Worm (Caenorhabditis elegans) whole organism, young adult: ENCODE data around the gene T19C4.1.
A peak's percentile ranks its signal among the peaks of the same experiment; 100 is the strongest.
"Not testable (repeated sequence)": the region's sequence is repeated elsewhere in the genome, so short reads cannot be mapped to it uniquely, and the experiment has no call there.

Source experiments
- B0261.1 ChIP-seq: sonication (generic microtip); optimal IDR thresholded peaks from 2 replicates; lab custom pipeline; 2016; ENCODE audit warnings: mild to moderate bottlenecking, missing genetic modification characterization, moderate library complexity, missing compliant biosample characterization
- F57A8.1 ChIP-seq: fragments of 200-800 bp; sonication (Bioruptor generic); optimal IDR thresholded peaks from 2 replicates; lab custom pipeline; 2018; ENCODE audit warnings: mild to moderate bottlenecking, missing genetic modification characterization, moderate library complexity, missing compliant biosample characterization
- atf-7 ChIP-seq: sonication (generic microtip); optimal IDR thresholded peaks from 2 replicates; lab custom pipeline; 2017; ENCODE audit warnings: mild to moderate bottlenecking, missing genetic modification characterization, missing compliant biosample characterization
- ceh-100 ChIP-seq: fragments of 200-800 bp; sonication (Bioruptor generic); IDR thresholded peaks from 2 replicates; pipeline ENCODE4 v1.3.6; 2022; ENCODE audit warnings: missing genetic modification reagents, missing genetic modification characterization, missing compliant biosample characterization
- madf-6 ChIP-seq: fragments of 200-800 bp; sonication (Bioruptor generic); IDR thresholded peaks from 2 replicates; pipeline ENCODE4 v1.3.6; 2022; ENCODE audit warnings: missing genetic modification reagents, missing genetic modification characterization, missing compliant biosample characterization
- mes-4 ChIP-seq: sonication (generic microtip); optimal IDR thresholded peaks from 2 replicates; lab custom pipeline; 2016; ENCODE audit warnings: missing genotype, missing genetic modification characterization, missing compliant biosample characterization
- nfya-1 ChIP-seq: sonication (generic microtip); optimal IDR thresholded peaks from 2 replicates; lab custom pipeline; 2017; ENCODE audit warnings: antibody characterized with exemption, missing compliant biosample characterization, missing genetic modification characterization, borderline replicate concordance; ENCODE audit not compliant: insufficient read depth
- sptf-2 ChIP-seq: fragments of 200-800 bp; sonication (Bioruptor generic); optimal IDR thresholded peaks from 2 replicates; lab custom pipeline; 2018; ENCODE audit warnings: mild to moderate bottlenecking, missing genetic modification characterization, missing compliant biosample characterization

DNA sequence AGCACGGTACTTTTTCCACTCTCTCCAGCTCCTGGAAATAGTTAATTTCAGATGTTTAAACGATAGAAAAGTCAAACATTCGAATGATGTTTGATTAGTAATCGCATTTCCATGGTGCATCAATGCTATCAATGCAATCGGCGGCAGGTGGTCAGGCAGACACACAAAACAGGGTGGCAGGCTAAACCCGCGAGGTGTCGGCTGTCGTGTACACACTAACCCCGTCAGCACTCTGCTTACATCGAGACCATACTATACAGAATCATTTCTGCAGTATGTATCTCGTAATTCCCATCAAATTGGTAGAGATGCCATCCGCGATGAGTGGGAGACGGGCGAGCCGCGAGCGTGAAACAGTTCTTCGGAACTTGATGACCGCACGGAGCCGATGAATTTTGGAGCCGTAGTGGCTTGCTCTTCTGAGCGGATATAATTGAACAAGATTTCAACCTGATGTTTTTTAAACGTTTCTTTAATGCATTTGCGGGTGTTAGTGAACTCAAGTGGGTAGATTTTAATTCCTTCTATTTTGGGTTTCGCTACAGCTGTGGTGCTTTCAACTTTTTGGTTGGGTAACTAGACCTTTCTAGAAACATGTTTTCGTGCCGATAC lies 27.3 kb downstream of the T19C4.1 start:
- TF ChIP-seq B0261.1 (tag; lab: Kevin White, UChicago) (peak; percentile 38), ceh-100 (GFP tag; lab: Robert Waterston, UW) (peak; percentile 65), madf-6 (GFP tag; lab: Robert Waterston, UW) (peak; percentile 87)
- TF ChIP-seq F57A8.1 (GFP tag; lab: Kevin White, UChicago); mes-4; nfya-1 (tag; lab: Kevin White, UChicago); sptf-2 (GFP tag; lab: Kevin White, UChicago); atf-7 (tag; lab: Kevin White, UChicago): not testable (repeated sequence)
